Fruit fly (Drosophila melanogaster): ENCODE results near the gene CG15386.

The CG15386 gene

dm6 chr2L:2252241-2252640 lies 35.2 kb upstream of the CG15386 start, which contains the start of gene CG17239:
Gene CG17239, minus strand, starts transcription at chr2L:2252341.
- TF ChIP-seq CG12768 (GFP tag; optimal IDR thresholded peaks at IDR 0.05) (no peak), bab1 (GFP tag; optimal IDR thresholded peaks at IDR 0.05) (no peak), Mnt (GFP tag; optimal IDR thresholded peaks at IDR 0.05) (no peak), Clk (GFP tag; optimal IDR thresholded peaks at IDR 0.05) (no peak), CG33017 (tag; optimal IDR thresholded peaks at IDR 0.05) (no peak), CG11617 (GFP tag; optimal IDR thresholded peaks at IDR 0.05) (no peak), CG1620 (GFP tag; optimal IDR thresholded peaks at IDR 0.05) (no peak), cic (GFP tag; optimal IDR thresholded peaks at IDR 0.05) (no peak), Hr96 (GFP tag; optimal IDR thresholded peaks at IDR 0.05) (no peak), Crg-1 (GFP tag; optimal IDR thresholded peaks at IDR 0.05) (no peak), tj (GFP tag; optimal IDR thresholded peaks at IDR 0.05) (no peak), kay (GFP tag; ENCODE audit: borderline replicate concordance) (no peak)

- no peak for TF ChIP-seq toe (GFP tag; optimal IDR thresholded peaks at IDR 0.05)
- no peak for TF ChIP-seq kay (GFP tag; ENCODE audit: borderline replicate concordance)
- no peak for TF ChIP-seq CG14711 (tag; optimal IDR thresholded peaks at IDR 0.05)
- no peak for TF ChIP-seq cnc (optimal IDR thresholded peaks at IDR 0.05)
- no peak for TF ChIP-seq pad (GFP tag; optimal IDR thresholded peaks at IDR 0.05)
- no peak for TF ChIP-seq CG7045 (GFP tag; optimal IDR thresholded peaks at IDR 0.05)
- no peak for TF ChIP-seq Mnt (GFP tag; optimal IDR thresholded peaks at IDR 0.05)
Measured at dm6 chr2L:2251175-2251574, 34.1 kb upstream of the CG15386 start, which contains the start of gene Ser12. Gene Ser12, minus strand, starts transcription at chr2L:2251275.

dm6 chr2L:2249578-2249977 lies 32.5 kb upstream of the CG15386 start:
- TF ChIP-seq Clk (GFP tag; optimal IDR thresholded peaks at IDR 0.05): no peak
- no peak for TF ChIP-seq ovo (GFP tag; optimal IDR thresholded peaks at IDR 0.05)
- no peak for TF ChIP-seq Crg-1 (GFP tag; optimal IDR thresholded peaks at IDR 0.05)
- no peak for TF ChIP-seq CG5204 (GFP tag; optimal IDR thresholded peaks at IDR 0.05)
- no peak for TF ChIP-seq CG14711 (tag; optimal IDR thresholded peaks at IDR 0.05)
- TF ChIP-seq CG1620 (GFP tag; optimal IDR thresholded peaks at IDR 0.05): no peak

dm6 chr2L:2242783-2243182 lies 25.7 kb upstream of the CG15386 start:
- TF ChIP-seq Crg-1 (GFP tag; optimal IDR thresholded peaks at IDR 0.05) (no peak), cnc (optimal IDR thresholded peaks at IDR 0.05) (no peak), Mnt (GFP tag; optimal IDR thresholded peaks at IDR 0.05) (no peak), ovo (GFP tag; optimal IDR thresholded peaks at IDR 0.05) (no peak), pad (GFP tag; optimal IDR thresholded peaks at IDR 0.05) (no peak), bab1 (GFP tag; optimal IDR thresholded peaks at IDR 0.05) (no peak), CG1620 (GFP tag; optimal IDR thresholded peaks at IDR 0.05) (no peak), kay (GFP tag; ENCODE audit: borderline replicate concordance) (no peak), CG12768 (GFP tag; optimal IDR thresholded peaks at IDR 0.05) (no peak), Hr96 (GFP tag; optimal IDR thresholded peaks at IDR 0.05) (no peak), toe (GFP tag; optimal IDR thresholded peaks at IDR 0.05) (no peak)

dm6 chr2L:2242139-2242538 lies 25.1 kb upstream of the CG15386 start, which contains the start of gene CG4267:
Gene CG4267, plus strand, starts transcription at chr2L:2242378.
- TF ChIP-seq ovo (GFP tag; optimal IDR thresholded peaks at IDR 0.05): peak; percentile 27
- no peak for TF ChIP-seq Clk (GFP tag; optimal IDR thresholded peaks at IDR 0.05)

- TF ChIP-seq Hr96 (GFP tag; optimal IDR thresholded peaks at IDR 0.05): no peak
- no peak for TF ChIP-seq CG1620 (GFP tag; optimal IDR thresholded peaks at IDR 0.05)
- no peak for TF ChIP-seq CG14711 (tag; optimal IDR thresholded peaks at IDR 0.05)
- no peak for TF ChIP-seq Mnt (GFP tag; optimal IDR thresholded peaks at IDR 0.05)
- no peak for TF ChIP-seq Clk (GFP tag; optimal IDR thresholded peaks at IDR 0.05)
- TF ChIP-seq cnc (optimal IDR thresholded peaks at IDR 0.05): no peak
- no peak for TF ChIP-seq CG7101 (tag; optimal IDR thresholded peaks at IDR 0.05)
- no peak for TF ChIP-seq toe (GFP tag; optimal IDR thresholded peaks at IDR 0.05)
- TF ChIP-seq pad (GFP tag; optimal IDR thresholded peaks at IDR 0.05): no peak
Measured at dm6 chr2L:2240493-2240892, 23.4 kb upstream of the CG15386 start, which contains the start of gene Tengl1. Gene Tengl1, minus strand, starts transcription at chr2L:2240593.

- TF ChIP-seq CG14711 (tag; optimal IDR thresholded peaks at IDR 0.05): no peak
- TF ChIP-seq Hr96 (GFP tag; optimal IDR thresholded peaks at IDR 0.05): no peak
- no peak for TF ChIP-seq CG33017 (tag; optimal IDR thresholded peaks at IDR 0.05)
- no peak for TF ChIP-seq CG11617 (GFP tag; optimal IDR thresholded peaks at IDR 0.05)
- TF ChIP-seq bab1 (GFP tag; optimal IDR thresholded peaks at IDR 0.05): no peak
- no peak for TF ChIP-seq tj (GFP tag; optimal IDR thresholded peaks at IDR 0.05)
- TF ChIP-seq CG5204 (GFP tag; optimal IDR thresholded peaks at IDR 0.05): no peak
- no peak for TF ChIP-seq ovo (GFP tag; optimal IDR thresholded peaks at IDR 0.05)
- no peak for TF ChIP-seq pad (GFP tag; optimal IDR thresholded peaks at IDR 0.05)
- no peak for TF ChIP-seq cnc (optimal IDR thresholded peaks at IDR 0.05)
- no peak for TF ChIP-seq Clk (GFP tag; optimal IDR thresholded peaks at IDR 0.05)
- no peak for TF ChIP-seq Crg-1 (GFP tag; optimal IDR thresholded peaks at IDR 0.05)
- TF ChIP-seq CG1620 (GFP tag; optimal IDR thresholded peaks at IDR 0.05): no peak
- TF ChIP-seq CG12768 (GFP tag; optimal IDR thresholded peaks at IDR 0.05): no peak
- TF ChIP-seq kay (GFP tag; ENCODE audit: borderline replicate concordance): no peak
- TF ChIP-seq toe (GFP tag; optimal IDR thresholded peaks at IDR 0.05): no peak
- no peak for TF ChIP-seq cic (GFP tag; optimal IDR thresholded peaks at IDR 0.05)
Measured at dm6 chr2L:2239284-2239683, 22.2 kb upstream of the CG15386 start, which contains the start of gene Tengl2. Gene Tengl2, minus strand, starts transcription at chr2L:2239384.
